Fruit fly (Drosophila melanogaster) whole organism, embryonic: Measurements from ENCODE around the gene CG42375.

Experiments
- Ada2b ChIP-seq: fragments of 200-800 bp; sonication (Bioruptor generic); IDR thresholded peaks from 2 replicates; pipeline ENCODE4 v1.3.6; 2022; ENCODE audit warnings: missing biosample characterization, missing genetic modification characterization
- B-H1 ChIP-seq: fragments of 200-800 bp; sonication (Bioruptor generic); IDR thresholded peaks from 3 replicates; pipeline ENCODE4 v1.3.6; 2022; ENCODE audit warnings: missing biosample characterization, missing genetic modification characterization
- BtbVII ChIP-seq: fragments of 200-800 bp; sonication (Bioruptor generic); optimal IDR thresholded peaks from 3 replicates; lab custom pipeline; 2017; ENCODE audit warnings: missing biosample characterization, mild to moderate bottlenecking, missing genetic modification characterization
- CG10147 ChIP-seq: fragments of 200-800 bp; sonication (Bioruptor generic); optimal IDR thresholded peaks from 2 replicates; lab custom pipeline; 2019; ENCODE audit warnings: missing biosample characterization, mild to moderate bottlenecking, missing genetic modification characterization, moderate library complexity
- CG11085 ChIP-seq: fragments of 200-800 bp; sonication (Bioruptor generic); IDR thresholded peaks from 2 replicates; pipeline ENCODE4 v1.3.6; 2022; ENCODE audit warnings: missing biosample characterization, missing genetic modification characterization
- CG13894 ChIP-seq: fragments of 200-800 bp; sonication (Bioruptor generic); optimal IDR thresholded peaks from 3 replicates; lab custom pipeline; 2018; ENCODE audit warnings: missing biosample characterization, mild to moderate bottlenecking, missing genetic modification characterization, moderate library complexity
- CG17328 ChIP-seq: fragments of 200-800 bp; sonication (Bioruptor generic); IDR thresholded peaks from 2 replicates; pipeline ENCODE4 v1.3.6; 2022; ENCODE audit warnings: missing biosample characterization, missing genetic modification characterization
- CG17361 ChIP-seq: fragments of 200-800 bp; sonication (Bioruptor generic); IDR thresholded peaks from 3 replicates; pipeline ENCODE4 v1.3.6; 2022; ENCODE audit warnings: missing biosample characterization, missing genetic modification characterization
- CG1832 ChIP-seq: fragments of 200-800 bp; sonication (Bioruptor generic); optimal IDR thresholded peaks from 2 replicates; lab custom pipeline; 2017; ENCODE audit warnings: missing biosample characterization, mild to moderate bottlenecking, missing genetic modification characterization, inconsistent platforms
- CG18476 ChIP-seq: fragments of 200-800 bp; sonication (Bioruptor generic); optimal IDR thresholded peaks from 2 replicates; lab custom pipeline; 2016; ENCODE audit warnings: missing biosample characterization, mild to moderate bottlenecking, missing genetic modification characterization
- CG30403 ChIP-seq: fragments of 200-800 bp; sonication (Bioruptor generic); optimal IDR thresholded peaks from 3 replicates; lab custom pipeline; 2016; ENCODE audit warnings: missing biosample characterization, missing genetic modification characterization
- CG31388 ChIP-seq: fragments of 200-800 bp; sonication (Bioruptor generic); optimal IDR thresholded peaks from 2 replicates; lab custom pipeline; 2016; ENCODE audit warnings: missing biosample characterization, missing genetic modification characterization
- CG34376 ChIP-seq: fragments of 200-800 bp; sonication (Bioruptor generic); optimal IDR thresholded peaks from 2 replicates; lab custom pipeline; 2018; ENCODE audit warnings: missing biosample characterization, mild to moderate bottlenecking, missing genetic modification characterization
- CG5953 ChIP-seq: fragments of 200-800 bp; sonication (Bioruptor generic); IDR thresholded peaks from 2 replicates; pipeline ENCODE4 v1.3.6; 2022; ENCODE audit warnings: missing biosample characterization, missing genetic modification characterization
- CG7556 ChIP-seq: fragments of 200-800 bp; sonication (Bioruptor generic); optimal IDR thresholded peaks from 2 replicates; lab custom pipeline; 2017; ENCODE audit warnings: missing biosample characterization, mild to moderate bottlenecking, missing genetic modification characterization
- CG8765 ChIP-seq: fragments of 200-800 bp; sonication (Bioruptor generic); IDR thresholded peaks from 2 replicates; pipeline ENCODE4 v1.3.6; 2022; ENCODE audit warnings: missing biosample characterization, missing genetic modification characterization
- CG9609 ChIP-seq: fragments of 200-800 bp; sonication (Bioruptor generic); optimal IDR thresholded peaks from 3 replicates; lab custom pipeline; 2016; ENCODE audit warnings: missing biosample characterization, missing genetic modification characterization
- CG9932 ChIP-seq: fragments of 200-800 bp; sonication (Bioruptor generic); IDR thresholded peaks from 2 replicates; pipeline ENCODE4 v1.3.6; 2022; ENCODE audit warnings: missing biosample characterization, missing genetic modification characterization
- CrebB ChIP-seq: fragments of 200-800 bp; sonication (Bioruptor generic); optimal IDR thresholded peaks from 3 replicates; lab custom pipeline; 2018; ENCODE audit warnings: missing biosample characterization, mild to moderate bottlenecking, missing genetic modification characterization
- D19A ChIP-seq: fragments of 200-800 bp; optimal IDR thresholded peaks from 3 replicates; lab custom pipeline; 2019; ENCODE audit warnings: missing biosample characterization, mild to moderate bottlenecking, missing genetic modification characterization, moderate library complexity
- Dp ChIP-seq: fragments of 200-800 bp; sonication (Bioruptor generic); optimal IDR thresholded peaks from 2 replicates; lab custom pipeline; 2018; ENCODE audit warnings: missing biosample characterization, mild to moderate bottlenecking, missing genetic modification characterization, moderate library complexity
- Gsc ChIP-seq: fragments of 200-800 bp; sonication (Bioruptor generic); IDR thresholded peaks from 2 replicates; pipeline ENCODE4 v1.3.6; 2022; ENCODE audit warnings: missing biosample characterization, missing genetic modification characterization
- H15 ChIP-seq: fragments of 200-800 bp; sonication (Bioruptor generic); IDR thresholded peaks from 3 replicates; pipeline ENCODE4 v1.3.6; 2022; ENCODE audit warnings: missing biosample characterization, missing genetic modification characterization
- Hr51 ChIP-seq, 2 experiments: fragments of 200-800 bp; sonication (Bioruptor generic); optimal IDR thresholded peaks; 2 replicates in 1 of 2; 3 replicates in 1 of 2; lab custom pipeline; 2016 to 2018; ENCODE audit warnings: missing biosample characterization in 2 of 2, missing genetic modification characterization in 2 of 2, mild to moderate bottlenecking in 1 of 2, moderate library complexity in 1 of 2
- Jarid2 ChIP-seq: fragments of 200-800 bp; sonication (Bioruptor generic); optimal IDR thresholded peaks from 3 replicates; lab custom pipeline; 2017; ENCODE audit warnings: mild to moderate bottlenecking, missing biosample characterization, missing genetic modification reagents, missing genetic modification characterization
- Med ChIP-seq: fragments of 200-800 bp; sonication (Bioruptor generic); peaks from one replicate; lab custom pipeline; 2016; ENCODE audit warnings: missing biosample characterization, missing genetic modification characterization, mild to moderate bottlenecking, inconsistent platforms, moderate library complexity
- Opbp ChIP-seq: fragments of 200-800 bp; sonication (Bioruptor generic); IDR thresholded peaks from 3 replicates; pipeline ENCODE4 v1.3.6; 2022; ENCODE audit warnings: missing biosample characterization, missing genetic modification characterization; ENCODE audit not compliant: partially characterized antibody
- Sry-β ChIP-seq: fragments of 200-800 bp; sonication (Bioruptor generic); optimal IDR thresholded peaks from 2 replicates; lab custom pipeline; 2018; ENCODE audit warnings: missing biosample characterization, mild to moderate bottlenecking, missing genetic modification characterization, moderate library complexity
- Xbp1 ChIP-seq: fragments of 200-800 bp; sonication (Bioruptor generic); optimal IDR thresholded peaks from 3 replicates; lab custom pipeline; 2016; ENCODE audit warnings: missing biosample characterization, mild to moderate bottlenecking, missing genetic modification characterization
- cg ChIP-seq: fragments of 200-800 bp; sonication (Bioruptor generic); optimal IDR thresholded peaks from 3 replicates; lab custom pipeline; 2019; ENCODE audit warnings: missing biosample characterization, mild to moderate bottlenecking, missing genetic modification characterization, moderate library complexity
- crp ChIP-seq, 2 experiments: fragments of 200-800 bp; sonication (Bioruptor generic); optimal IDR thresholded peaks; 2 replicates in 1 of 2; 3 replicates in 1 of 2; lab custom pipeline; 2017; ENCODE audit warnings: missing biosample characterization in 2 of 2, missing genetic modification characterization in 2 of 2, mild to moderate bottlenecking in 1 of 2, moderate library complexity in 1 of 2
- dysf ChIP-seq: fragments of 200-800 bp; sonication (Bioruptor generic); IDR thresholded peaks from 3 replicates; pipeline ENCODE4 v1.3.6; 2022; ENCODE audit warnings: missing biosample characterization, missing genetic modification characterization
- fd102C ChIP-seq: fragments of 200-800 bp; sonication (Bioruptor generic); optimal IDR thresholded peaks from 2 replicates; lab custom pipeline; 2018; ENCODE audit warnings: missing biosample characterization, mild to moderate bottlenecking, missing genetic modification characterization, moderate library complexity
- grau ChIP-seq: fragments of 200-800 bp; optimal IDR thresholded peaks from 3 replicates; lab custom pipeline; 2019; ENCODE audit warnings: missing biosample characterization, mild to moderate bottlenecking, missing genetic modification characterization, moderate library complexity
- grn ChIP-seq: fragments of 200-800 bp; sonication (Bioruptor generic); optimal IDR thresholded peaks from 3 replicates; lab custom pipeline; 2017; ENCODE audit warnings: missing biosample characterization, missing genetic modification characterization
- gsb-n ChIP-seq: fragments of 200-800 bp; sonication (Bioruptor generic); optimal IDR thresholded peaks from 3 replicates; lab custom pipeline; 2018; ENCODE audit warnings: missing biosample characterization, mild to moderate bottlenecking, missing genetic modification characterization
- lola ChIP-seq, 3 experiments: fragments of >200 bp in 2 of 3; fragments of 200-800 bp in 1 of 3; sonication (Bioruptor generic) in 1 of 3; optimal IDR thresholded peaks; 2 replicates each; lab custom pipeline; 2017 to 2019; ENCODE audit warnings: missing biosample characterization in 3 of 3, missing genetic modification characterization in 3 of 3, mild to moderate bottlenecking in 1 of 3, moderate library complexity in 1 of 3
- prd ChIP-seq, 3 experiments: fragments of >200 bp in 2 of 3; fragments of 200-800 bp in 1 of 3; sonication (Bioruptor generic) in 1 of 3; optimal IDR thresholded peaks in 2 of 3; IDR thresholded peaks in 1 of 3; 2 replicates in 2 of 3; 3 replicates in 1 of 3; pipeline versions ENCODE4 v1.3.6 to Lab custom; 2017 to 2022; ENCODE audit warnings: missing biosample characterization in 1 of 3, missing genetic modification characterization in 1 of 3
- ranshi ChIP-seq: fragments of 200-800 bp; sonication (Bioruptor generic); IDR thresholded peaks from 2 replicates; pipeline ENCODE4 v1.3.6; 2022; ENCODE audit warnings: missing biosample characterization, missing genetic modification characterization
- row ChIP-seq: fragments of 200-800 bp; sonication (Bioruptor generic); IDR thresholded peaks from 3 replicates; pipeline ENCODE4 v1.3.6; 2022; ENCODE audit warnings: missing biosample characterization, missing genetic modification characterization
- salm ChIP-seq: fragments of 200-800 bp; sonication (Bioruptor generic); optimal IDR thresholded peaks from 2 replicates; lab custom pipeline; 2018; ENCODE audit warnings: missing biosample characterization, mild to moderate bottlenecking, missing genetic modification characterization
- sens ChIP-seq: fragments of 200-800 bp; sonication (Bioruptor generic); peaks from one replicate; lab custom pipeline; 2016; ENCODE audit warnings: missing biosample characterization, missing genetic modification characterization
- seq ChIP-seq: fragments of 200-800 bp; sonication (Bioruptor generic); IDR thresholded peaks from 2 replicates; pipeline ENCODE4 v1.3.6; 2022; ENCODE audit warnings: missing biosample characterization, missing genetic modification characterization
- sob ChIP-seq: fragments of 200-800 bp; sonication (Bioruptor generic); IDR thresholded peaks from 2 replicates; pipeline ENCODE4 v1.3.6; 2022; ENCODE audit warnings: missing biosample characterization, missing genetic modification characterization
- z ChIP-seq: fragments of 200-800 bp; sonication (Bioruptor generic); IDR thresholded peaks from 3 replicates; pipeline ENCODE4 v1.3.6; 2022; ENCODE audit warnings: missing biosample characterization, missing genetic modification characterization

The CG42375 gene

dm6 chr3R:13804971-13805603, 25.7 kb downstream of the CG42375 start (continued):
- TF ChIP-seq CG17328 (GFP tag; lab: Robert Waterston, UW) (no peak), grau (tag; lab: Kevin White, UChicago) (peak; percentile 86), prd (optimal IDR thresholded peaks at IDR 0.05; lab: Kevin White, UChicago) (no peak), prd (GFP tag; IDR thresholded peaks at IDR 0.05; lab: Robert Waterston, UW) (no peak), Gsc (GFP tag; lab: Robert Waterston, UW) (no peak), B-H1 (GFP tag; lab: Robert Waterston, UW) (no peak), Ada2b (GFP tag; lab: Robert Waterston, UW) (no peak), CG7556 (GFP tag; lab: Kevin White, UChicago) (no peak)

dm6 chr3R:13806032-13806709, 26.7 kb downstream of the CG42375 start:
- TF ChIP-seq z (peak; percentile 87), Dp (GFP tag; lab: Kevin White, UChicago) (no peak), cg (peak; percentile 61), Xbp1 (GFP tag; lab: Kevin White, UChicago) (no peak), CG13894 (tag; lab: Kevin White, UChicago) (peak; percentile 53), Med (GFP tag; lab: Kevin White, UChicago) (peak; percentile 47), CrebB (tag; lab: Kevin White, UChicago) (no peak), seq (0 out of 2 replicates have a peak, but pooled peaks have one; percentile 8), Opbp (GFP tag; lab: Robert Waterston, UW) (no peak), CG11085 (GFP tag; lab: Robert Waterston, UW) (no peak), CG5953 (GFP tag; lab: Robert Waterston, UW) (no peak), CG34376 (GFP tag; lab: Kevin White, UChicago) (no peak), CG18476 (GFP tag; lab: Kevin White, UChicago) (no peak)

- no peak for TF ChIP-seq CG31388 (GFP tag; lab: Kevin White, UChicago)
- no peak for TF ChIP-seq CG8765
- TF ChIP-seq CG30403, result peak; percentile 5
- TF ChIP-seq CG5953 (GFP tag; lab: Robert Waterston, UW), result no peak
- no peak for TF ChIP-seq BtbVII (GFP tag; lab: Kevin White, UChicago)
- TF ChIP-seq CG9932, result no peak
- TF ChIP-seq gsb-n (tag; lab: Kevin White, UChicago), result no peak
- no peak for TF ChIP-seq CG10147 (GFP tag; lab: Kevin White, UChicago)
- TF ChIP-seq Hr51 (GFP tag; optimal IDR thresholded peaks at IDR 0.05; lab: Kevin White, UChicago), result peak in 1 of 2 experiments; percentile 18
- peak in 1 of 3 experiments; percentile 0 for TF ChIP-seq lola (GFP tag; optimal IDR thresholded peaks at IDR 0.05; lab: Kevin White, UChicago)
- TF ChIP-seq row (GFP tag; lab: Robert Waterston, UW), result 0 out of 3 replicates have a peak, but pooled peaks have one; percentile 17
- no peak for TF ChIP-seq CG9609
- 0 out of 3 replicates have a peak, but pooled peaks have one; percentile 23 for TF ChIP-seq CG17361
- no peak for TF ChIP-seq H15
- no peak for TF ChIP-seq crp (GFP tag; optimal IDR thresholded peaks at IDR 0.05; lab: Kevin White, UChicago)
- peak; percentile 66 for TF ChIP-seq sens (GFP tag; lab: Kevin White, UChicago)
- TF ChIP-seq Jarid2 (GFP tag; lab: Kevin White, UChicago), result no peak
- TF ChIP-seq Sry-β, result no peak
- TF ChIP-seq Xbp1 (GFP tag; lab: Kevin White, UChicago), result no peak
- no peak for TF ChIP-seq prd (optimal IDR thresholded peaks at IDR 0.05; lab: Kevin White, UChicago)
- TF ChIP-seq prd (GFP tag; IDR thresholded peaks at IDR 0.05; lab: Robert Waterston, UW), result 0 out of 3 replicates have a peak, but pooled peaks have one; percentile 19
- no peak for TF ChIP-seq ranshi (GFP tag; lab: Robert Waterston, UW)
- TF ChIP-seq D19A (tag; lab: Kevin White, UChicago), result peak; percentile 13
- no peak for TF ChIP-seq CG1832 (GFP tag; lab: Kevin White, UChicago)
- no peak for TF ChIP-seq sob
- no peak for TF ChIP-seq grn (GFP tag; lab: Kevin White, UChicago)
- TF ChIP-seq dysf (GFP tag; lab: Robert Waterston, UW), result no peak
- TF ChIP-seq fd102C (GFP tag; lab: Kevin White, UChicago), result no peak
- no peak for TF ChIP-seq salm
Measured at dm6 chr3R:13806710-13807093, 27.3 kb downstream of the CG42375 start.
